Fruit fly (Drosophila melanogaster) whole organism, embryonic: ENCODE data around the gene Alp5.
A peak's percentile ranks its signal among the peaks of the same experiment; 100 is the strongest.

Experiments
- Adf1 ChIP-seq: fragments of 200-800 bp; sonication (Bioruptor generic); IDR thresholded peaks from 2 replicates; pipeline ENCODE4 v1.3.6; 2022; ENCODE audit warnings: missing biosample characterization, missing genetic modification characterization
- Aef1 ChIP-seq: fragments of 200-800 bp; sonication (Bioruptor generic); IDR thresholded peaks from 3 replicates; pipeline ENCODE4 v1.3.6; 2022; ENCODE audit warnings: missing biosample characterization, missing genetic modification characterization
- B-H2 ChIP-seq: fragments of 200-800 bp; sonication (Bioruptor generic); optimal IDR thresholded peaks from 2 replicates; lab custom pipeline; 2018; ENCODE audit warnings: missing biosample characterization, mild to moderate bottlenecking, missing genetic modification characterization
- C15 ChIP-seq: fragments of 200-800 bp; sonication (Bioruptor generic); IDR thresholded peaks from 3 replicates; pipeline ENCODE4 v1.3.6; 2022; ENCODE audit warnings: missing biosample characterization, missing genetic modification characterization
- CG10565 ChIP-seq: fragments of 200-800 bp; sonication (Bioruptor generic); optimal IDR thresholded peaks from 3 replicates; lab custom pipeline; 2016; ENCODE audit warnings: missing biosample characterization, mild to moderate bottlenecking, missing genetic modification characterization
- CG11504 ChIP-seq: fragments of 200-800 bp; sonication (Bioruptor generic); optimal IDR thresholded peaks from 3 replicates; lab custom pipeline; 2019; ENCODE audit warnings: missing biosample characterization, mild to moderate bottlenecking, missing genetic modification characterization, moderate library complexity
- CG11695 ChIP-seq: fragments of 200-800 bp; sonication (Bioruptor generic); IDR thresholded peaks from 3 replicates; pipeline ENCODE4 v1.3.6; 2022; ENCODE audit warnings: missing biosample characterization, missing genetic modification characterization
- CG13123 ChIP-seq: fragments of 200-800 bp; sonication (Bioruptor generic); optimal IDR thresholded peaks from 2 replicates; lab custom pipeline; 2016; ENCODE audit warnings: missing biosample characterization, missing genetic modification characterization
- CG13296 ChIP-seq: fragments of 200-800 bp; sonication (Bioruptor generic); optimal IDR thresholded peaks from 3 replicates; lab custom pipeline; 2018; ENCODE audit warnings: missing biosample characterization, mild to moderate bottlenecking, missing genetic modification characterization
- CG15269 ChIP-seq: fragments of 200-800 bp; sonication (Bioruptor generic); optimal IDR thresholded peaks from 2 replicates; lab custom pipeline; 2018; ENCODE audit warnings: missing biosample characterization, mild to moderate bottlenecking, missing genetic modification characterization, moderate library complexity
- CG15514 ChIP-seq: fragments of 200-800 bp; sonication (Bioruptor generic); optimal IDR thresholded peaks from 3 replicates; lab custom pipeline; 2017; ENCODE audit warnings: missing biosample characterization, missing genetic modification characterization, mild to moderate bottlenecking, moderate library complexity, missing genetic modification reagents
- CG1602 ChIP-seq: fragments of 200-800 bp; sonication (Bioruptor generic); optimal IDR thresholded peaks from 3 replicates; lab custom pipeline; 2016; ENCODE audit warnings: missing biosample characterization, missing genetic modification characterization
- CG17829 ChIP-seq: fragments of 200-800 bp; optimal IDR thresholded peaks from 2 replicates; lab custom pipeline; 2019; ENCODE audit warnings: missing biosample characterization, mild to moderate bottlenecking, missing genetic modification characterization, moderate library complexity
- CG18599 ChIP-seq: fragments of 200-800 bp; sonication (Bioruptor generic); optimal IDR thresholded peaks from 3 replicates; lab custom pipeline; 2017; ENCODE audit warnings: missing biosample characterization, missing genetic modification characterization, mild to moderate bottlenecking, moderate library complexity, missing genetic modification reagents
- CG2202 ChIP-seq: fragments of 200-800 bp; sonication (Bioruptor generic); optimal IDR thresholded peaks from 2 replicates; lab custom pipeline; 2018; ENCODE audit warnings: missing biosample characterization, mild to moderate bottlenecking, missing genetic modification characterization
- CG33213 ChIP-seq: fragments of 200-800 bp; sonication (Bioruptor generic); optimal IDR thresholded peaks from 3 replicates; lab custom pipeline; 2016; ENCODE audit warnings: missing biosample characterization, missing genetic modification characterization
- CG7357 ChIP-seq: fragments of 200-800 bp; sonication (Bioruptor generic); IDR thresholded peaks from 3 replicates; pipeline ENCODE4 v1.3.6; 2022; ENCODE audit warnings: missing biosample characterization, missing genetic modification characterization
- CG7745 ChIP-seq: fragments of 200-800 bp; sonication (Bioruptor generic); optimal IDR thresholded peaks from 2 replicates; lab custom pipeline; 2018; ENCODE audit warnings: missing biosample characterization, mild to moderate bottlenecking, missing genetic modification characterization, moderate library complexity
- CG7987 ChIP-seq: fragments of 200-800 bp; sonication (Bioruptor generic); optimal IDR thresholded peaks from 2 replicates; lab custom pipeline; 2018; ENCODE audit warnings: missing biosample characterization, mild to moderate bottlenecking, missing genetic modification characterization, moderate library complexity
- CG8290 ChIP-seq, 3 experiments: fragments of 200-800 bp; sonication (Bioruptor generic); optimal IDR thresholded peaks; 2 replicates each; lab custom pipeline; 2016 to 2019; ENCODE audit warnings: missing biosample characterization in 3 of 3, missing genetic modification characterization in 3 of 3, mild to moderate bottlenecking in 2 of 3, moderate library complexity in 1 of 3
- CG8944 ChIP-seq: fragments of 200-800 bp; sonication (Bioruptor generic); optimal IDR thresholded peaks from 3 replicates; lab custom pipeline; 2016; ENCODE audit warnings: missing biosample characterization, missing genetic modification characterization
- CG9817 ChIP-seq: fragments of 200-800 bp; sonication (Bioruptor generic); optimal IDR thresholded peaks from 2 replicates; lab custom pipeline; 2018; ENCODE audit warnings: missing biosample characterization, mild to moderate bottlenecking, missing genetic modification characterization, moderate library complexity
- Chrac-16 ChIP-seq: fragments of 200-800 bp; sonication (Bioruptor generic); optimal IDR thresholded peaks from 3 replicates; lab custom pipeline; 2016; ENCODE audit warnings: missing biosample characterization, missing genetic modification characterization
- CoRest ChIP-seq: fragments of 200-800 bp; sonication (Bioruptor generic); optimal IDR thresholded peaks from 3 replicates; lab custom pipeline; 2018; ENCODE audit warnings: missing biosample characterization, mild to moderate bottlenecking, missing genetic modification characterization, moderate library complexity
- Dfd ChIP-seq, 2 experiments: fragments of >200 bp; optimal IDR thresholded peaks; 2 replicates each; lab custom pipeline; 2017; ENCODE audit warnings: missing biosample characterization in 2 of 2, missing genetic modification characterization in 2 of 2
- Dip2 ChIP-seq: fragments of 200-800 bp; sonication (Bioruptor generic); IDR thresholded peaks from 2 replicates; pipeline ENCODE4 v1.3.6; 2022; ENCODE audit warnings: missing biosample characterization, missing genetic modification characterization
- Dip3 ChIP-seq: fragments of 200-800 bp; sonication (Bioruptor generic); optimal IDR thresholded peaks from 3 replicates; lab custom pipeline; 2016; ENCODE audit warnings: missing biosample characterization, missing genetic modification characterization
- Eip74EF ChIP-seq, 2 experiments: fragments of 200-800 bp in 1 of 2; fragments of >200 bp in 1 of 2; sonication (Bioruptor generic) in 1 of 2; optimal IDR thresholded peaks; 2 replicates each; lab custom pipeline; 2017 to 2019; ENCODE audit warnings: missing biosample characterization in 2 of 2, missing genetic modification characterization in 2 of 2, mild to moderate bottlenecking in 1 of 2, moderate library complexity in 1 of 2
- HmgZ ChIP-seq: fragments of 200-800 bp; sonication (Bioruptor generic); optimal IDR thresholded peaks from 2 replicates; lab custom pipeline; 2018; ENCODE audit warnings: missing biosample characterization, mild to moderate bottlenecking, missing genetic modification characterization
- Nf-YC ChIP-seq: fragments of 200-800 bp; optimal IDR thresholded peaks from 3 replicates; lab custom pipeline; 2019; ENCODE audit warnings: missing biosample characterization, mild to moderate bottlenecking, missing genetic modification characterization, moderate library complexity
- Oaz ChIP-seq: fragments of 200-800 bp; sonication (Bioruptor generic); IDR thresholded peaks from 2 replicates; pipeline ENCODE4 v1.3.6; 2022; ENCODE audit warnings: missing biosample characterization, missing genetic modification characterization
- Opbp ChIP-seq: fragments of 200-800 bp; sonication (Bioruptor generic); IDR thresholded peaks from 3 replicates; pipeline ENCODE4 v1.3.6; 2022; ENCODE audit warnings: missing biosample characterization, missing genetic modification characterization; ENCODE audit not compliant: partially characterized antibody
- Stat92E ChIP-seq, 3 experiments: fragments of >200 bp in 2 of 3; fragments of 200-800 bp in 1 of 3; sonication (Bioruptor generic) in 1 of 3; optimal IDR thresholded peaks; 2 replicates each; lab custom pipeline; 2017 to 2019; ENCODE audit warnings: missing biosample characterization in 3 of 3, missing genetic modification characterization in 3 of 3, mild to moderate bottlenecking in 1 of 3, moderate library complexity in 1 of 3
- Vsx1 ChIP-seq: fragments of 200-800 bp; sonication (Bioruptor generic); optimal IDR thresholded peaks from 2 replicates; lab custom pipeline; 2017; ENCODE audit warnings: missing biosample characterization, mild to moderate bottlenecking, missing genetic modification characterization, missing genetic modification reagents
- YL-1 ChIP-seq: fragments of 200-800 bp; sonication (Bioruptor generic); optimal IDR thresholded peaks from 3 replicates; lab custom pipeline; 2017; ENCODE audit warnings: missing biosample characterization, mild to moderate bottlenecking, missing genetic modification characterization
- bsh ChIP-seq, 2 experiments: fragments of 200-800 bp; sonication (Bioruptor generic); optimal IDR thresholded peaks; 2 replicates each; lab custom pipeline; 2017 to 2018; ENCODE audit warnings: mild to moderate bottlenecking in 2 of 2, missing biosample characterization in 2 of 2, missing genetic modification characterization in 2 of 2, moderate library complexity in 1 of 2
- btn ChIP-seq: fragments of 200-800 bp; sonication (Bioruptor generic); optimal IDR thresholded peaks from 2 replicates; lab custom pipeline; 2016; ENCODE audit warnings: missing biosample characterization, missing genetic modification characterization
- chn ChIP-seq: fragments of 200-800 bp; sonication (Bioruptor generic); optimal IDR thresholded peaks from 2 replicates; lab custom pipeline; 2016; ENCODE audit warnings: missing biosample characterization, missing genetic modification characterization
- dmrt11E ChIP-seq: fragments of 200-800 bp; sonication (Bioruptor generic); optimal IDR thresholded peaks from 3 replicates; lab custom pipeline; 2018; ENCODE audit warnings: missing biosample characterization, mild to moderate bottlenecking, missing genetic modification characterization, moderate library complexity
- esg ChIP-seq: fragments of 200-800 bp; sonication (Bioruptor generic); conservative IDR thresholded peaks from 2 replicates; pipeline ENCODE4 v1.3.6; 2022; ENCODE audit warnings: missing biosample characterization, missing genetic modification characterization
- ftz-f1 ChIP-seq: fragments of 200-800 bp; sonication (Bioruptor generic); optimal IDR thresholded peaks from 2 replicates; lab custom pipeline; 2016; ENCODE audit warnings: missing biosample characterization, missing genetic modification characterization
- gce ChIP-seq: fragments of 200-800 bp; sonication (Bioruptor generic); IDR thresholded peaks from 3 replicates; pipeline ENCODE4 v1.3.6; 2022; ENCODE audit warnings: missing biosample characterization, missing genetic modification characterization
- hth ChIP-seq: fragments of >200 bp; optimal IDR thresholded peaks from 2 replicates; lab custom pipeline; 2017; ENCODE audit warnings: inconsistent platforms
- jumu ChIP-seq: fragments of 200-800 bp; sonication (Bioruptor generic); optimal IDR thresholded peaks from 3 replicates; lab custom pipeline; 2016; ENCODE audit warnings: missing biosample characterization, missing genetic modification characterization
- kni ChIP-seq: fragments of 200-800 bp; sonication (Bioruptor generic); optimal IDR thresholded peaks from 3 replicates; lab custom pipeline; 2017; ENCODE audit warnings: mild to moderate bottlenecking, missing biosample characterization, missing genetic modification reagents, missing genetic modification characterization
- pan ChIP-seq, 4 experiments: fragments of >200 bp in 3 of 4; fragments of 200-800 bp in 1 of 4; sonication (Bioruptor generic) in 1 of 4; optimal IDR thresholded peaks in 3 of 4; IDR thresholded peaks in 1 of 4; 2 replicates each; pipeline versions ENCODE4 v1.3.6 to Lab custom; 2017 to 2022; ENCODE audit warnings: missing biosample characterization in 2 of 4, missing genetic modification characterization in 2 of 4, mixed read lengths in 1 of 4
- peb ChIP-seq: fragments of 200-800 bp; sonication (Bioruptor generic); IDR thresholded peaks from 2 replicates; pipeline ENCODE4 v1.3.6; 2022; ENCODE audit warnings: missing biosample characterization, missing genetic modification characterization
- sob ChIP-seq: fragments of 200-800 bp; sonication (Bioruptor generic); IDR thresholded peaks from 2 replicates; pipeline ENCODE4 v1.3.6; 2022; ENCODE audit warnings: missing biosample characterization, missing genetic modification characterization
- tx ChIP-seq: fragments of 200-800 bp; sonication (Bioruptor generic); optimal IDR thresholded peaks from 2 replicates; lab custom pipeline; 2016; ENCODE audit warnings: missing biosample characterization, missing genetic modification characterization

Gene Alp5

dm6 chr3R:20989657-20990056 is 17.1 kb downstream of the Alp5 start (continued):
- TF ChIP-seq CG15269 = peak; percentile 74
- TF ChIP-seq C15 = no peak
- no peak for TF ChIP-seq peb
- TF ChIP-seq CG17829 (tag; lab: Kevin White, UChicago) = peak; percentile 51
- peak; percentile 64; the same call in 2 of the 3 replicates for TF ChIP-seq CG11695
- peak; percentile 31 for TF ChIP-seq btn (GFP tag; lab: Kevin White, UChicago)
- TF ChIP-seq pan (optimal IDR thresholded peaks at IDR 0.05; lab: Kevin White, UChicago) = no peak
- peak in 1 of 2 experiments; percentile 42 for TF ChIP-seq pan (GFP tag; optimal IDR thresholded peaks at IDR 0.05 in 1 of 2, IDR thresholded peaks at IDR 0.05 in 1 of 2)
- no peak for TF ChIP-seq hth (lab: Kevin White, UChicago)
- TF ChIP-seq gce (GFP tag; lab: Robert Waterston, UW) = no peak
- peak; percentile 53 for TF ChIP-seq Nf-YC (tag; lab: Kevin White, UChicago)
- no peak for TF ChIP-seq kni (GFP tag; lab: Kevin White, UChicago)
- TF ChIP-seq CG9817 (tag; lab: Kevin White, UChicago) = peak; percentile 56
- TF ChIP-seq CG18599 (GFP tag; lab: Kevin White, UChicago) = peak; percentile 69
- TF ChIP-seq Dfd (GFP tag; optimal IDR thresholded peaks at IDR 0.05; lab: Kevin White, UChicago) = no peak
- TF ChIP-seq sob = peak; percentile 52; the same call in 1 of the 2 replicates
- no peak for TF ChIP-seq CG7987 (GFP tag; lab: Kevin White, UChicago)
- TF ChIP-seq chn (GFP tag; lab: Kevin White, UChicago) = peak; percentile 6
- peak; percentile 73 for TF ChIP-seq CG7357 (GFP tag; lab: Robert Waterston, UW)
- peak; percentile 36; the same call in 2 of the 3 replicates for TF ChIP-seq Aef1
- TF ChIP-seq CG33213 = no peak
- TF ChIP-seq YL-1 = no peak
- peak; percentile 3 for TF ChIP-seq Dip3 (GFP tag; lab: Kevin White, UChicago)
- no peak for TF ChIP-seq Oaz (GFP tag; lab: Robert Waterston, UW)
- TF ChIP-seq CG10565 = no peak
- no peak for TF ChIP-seq Opbp (GFP tag; lab: Robert Waterston, UW)
- no peak for TF ChIP-seq CG2202 (tag; lab: Kevin White, UChicago)
- peak; percentile 73 for TF ChIP-seq CoRest (tag; lab: Kevin White, UChicago)
- TF ChIP-seq CG1602 = peak; percentile 19
- no peak for TF ChIP-seq bsh (GFP tag; optimal IDR thresholded peaks at IDR 0.05; lab: Kevin White, UChicago)
- no peak for TF ChIP-seq Stat92E (GFP tag; optimal IDR thresholded peaks at IDR 0.05; lab: Kevin White, UChicago)
- peak; percentile 58 for TF ChIP-seq tx (GFP tag; lab: Kevin White, UChicago)
- no peak for TF ChIP-seq CG8944 (GFP tag; lab: Kevin White, UChicago)
- TF ChIP-seq CG13123 = no peak
- no peak for TF ChIP-seq B-H2
- TF ChIP-seq CG13296 = peak; percentile 69
- TF ChIP-seq esg (GFP tag; lab: Robert Waterston, UW) = peak; percentile 45; the same call in 1 of the 2 replicates
- TF ChIP-seq jumu (GFP tag; lab: Kevin White, UChicago) = peak; percentile 47
- TF ChIP-seq CG11504 = peak; percentile 80
- no peak for TF ChIP-seq ftz-f1 (GFP tag; lab: Kevin White, UChicago)
- peak; percentile 28 for TF ChIP-seq CG15514 (GFP tag; lab: Kevin White, UChicago)
- no peak for TF ChIP-seq Adf1 (GFP tag; lab: Robert Waterston, UW)
- TF ChIP-seq HmgZ (tag; lab: Kevin White, UChicago) = no peak
- no peak for TF ChIP-seq dmrt11E (tag; lab: Kevin White, UChicago)
- TF ChIP-seq Chrac-16 (GFP tag; lab: Kevin White, UChicago) = peak; percentile 16
- no peak for TF ChIP-seq CG8290 (GFP tag; optimal IDR thresholded peaks at IDR 0.05; lab: Kevin White, UChicago)
- no peak for TF ChIP-seq CG8290 (tag; optimal IDR thresholded peaks at IDR 0.05; lab: Kevin White, UChicago)
- no peak for TF ChIP-seq Dip2 (GFP tag; lab: Robert Waterston, UW)
- TF ChIP-seq Eip74EF (GFP tag; optimal IDR thresholded peaks at IDR 0.05; lab: Kevin White, UChicago) = peak in 1 of 2 experiments; percentile 46
- peak; percentile 49 for TF ChIP-seq Vsx1 (GFP tag; lab: Kevin White, UChicago)
- no peak for TF ChIP-seq CG7745 (tag; lab: Kevin White, UChicago)
